Worm (Caenorhabditis elegans): ENCODE measurements around the gene rnr-2.
A peak's percentile ranks its signal among the peaks of the same experiment; 100 is the strongest.

Gene rnr-2

DNA sequence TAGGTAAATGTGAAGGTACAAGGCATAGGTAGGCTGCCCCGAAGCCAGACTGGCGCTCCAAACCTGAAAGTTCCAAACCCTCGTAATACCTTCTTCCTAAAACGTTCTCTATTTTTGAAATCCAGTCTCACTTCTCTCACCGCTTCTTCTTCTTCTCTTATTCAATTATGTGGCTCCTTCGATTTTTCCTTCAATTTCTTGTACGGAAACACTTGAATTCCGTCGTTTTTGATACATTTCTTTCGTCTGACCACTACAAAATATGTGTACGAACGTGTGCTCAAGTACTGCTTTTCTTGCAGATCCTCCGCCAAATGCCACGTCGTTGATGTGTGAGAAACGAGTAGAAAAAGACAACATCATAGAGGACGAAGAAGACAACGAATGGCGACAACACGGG lies 28.4 kb downstream of the rnr-2 start, which contains the start of gene unc-79:
Gene unc-79, plus strand, starts transcription at position 301 of the 400 bp plus-strand sequence.
- TF ChIP-seq sea-1 (GFP tag; conservative IDR thresholded peaks at IDR 0.05) (no peak), ets-7 (tag; optimal IDR thresholded peaks at IDR 0.05) (no peak), tbx-11 (GFP tag; IDR thresholded peaks at IDR 0.05) (no peak), hmg-4 (GFP tag; optimal IDR thresholded peaks at IDR 0.05) (no peak), B0310.2 (tag; optimal IDR thresholded peaks at IDR 0.05) (no peak), hnd-1 (tag; optimal IDR thresholded peaks at IDR 0.05) (no peak), tbx-37 (GFP tag; conservative IDR thresholded peaks at IDR 0.05) (no peak), pes-1 (GFP tag; IDR thresholded peaks at IDR 0.05) (no peak)

DNA sequence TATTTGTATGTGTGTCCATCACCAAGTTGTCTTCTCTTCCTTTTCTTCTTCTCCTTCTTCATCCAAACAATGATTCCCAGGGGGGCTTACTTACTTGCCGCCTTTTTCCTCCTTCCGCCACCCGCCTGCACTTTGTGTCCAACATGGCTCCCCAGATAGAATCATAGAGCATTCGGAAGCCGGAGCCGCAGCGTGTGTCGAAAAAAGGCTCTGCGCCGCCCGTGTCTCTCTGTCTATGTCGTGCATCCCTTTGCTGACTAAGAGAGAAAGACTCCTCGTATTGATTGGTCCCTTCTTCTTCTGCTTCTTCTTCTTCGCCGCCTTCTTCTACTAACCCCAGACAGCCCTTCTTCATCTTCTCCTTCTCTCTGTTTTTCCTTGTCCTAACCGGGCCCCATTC lies 31.0 kb downstream of the rnr-2 start:
- TF ChIP-seq F13C5.2 (tag; optimal IDR thresholded peaks at IDR 0.05) = no peak
- TF ChIP-seq scrt-1 (GFP tag; IDR thresholded peaks at IDR 0.05) = no peak
- TF ChIP-seq hmg-4 (GFP tag; optimal IDR thresholded peaks at IDR 0.05) = peak; percentile 48
- TF ChIP-seq flt-1 (GFP tag; IDR thresholded peaks at IDR 0.05) = no peak
- no peak for TF ChIP-seq ama-1 (optimal IDR thresholded peaks at IDR 0.05)
- TF ChIP-seq B0310.2 (tag; optimal IDR thresholded peaks at IDR 0.05) = no peak
- TF ChIP-seq tra-4 (tag; optimal IDR thresholded peaks at IDR 0.05) = no peak
- TF ChIP-seq hnd-1 (tag; optimal IDR thresholded peaks at IDR 0.05) = no peak
- TF ChIP-seq sea-1 (GFP tag; conservative IDR thresholded peaks at IDR 0.05) = 0 out of 2 replicates have a peak, but pooled peaks have one; percentile 41

DNA sequence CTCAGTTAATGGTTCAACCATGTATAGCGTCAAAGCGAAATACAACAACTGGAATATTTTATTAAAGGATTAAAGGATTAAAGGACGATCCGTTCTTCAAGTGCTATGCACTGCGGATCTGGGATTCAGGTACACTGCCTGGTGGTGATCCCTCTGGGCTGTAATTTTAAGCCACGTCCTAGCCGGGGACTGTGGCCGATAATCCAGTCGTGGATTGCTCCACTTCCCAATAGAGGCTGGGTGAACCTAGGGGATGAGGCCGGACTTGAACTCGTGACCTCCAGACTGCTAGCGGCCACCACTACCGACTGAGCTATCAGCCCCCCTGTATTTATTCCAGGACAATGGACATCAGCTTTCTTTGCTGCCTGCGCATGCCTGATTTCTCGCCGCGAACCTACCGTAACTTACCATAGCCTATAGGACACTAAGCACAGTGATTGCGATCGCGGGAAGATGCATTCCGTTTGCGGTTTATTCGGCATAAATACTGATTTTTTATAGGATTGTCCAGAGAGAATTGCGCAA lies 33.8 kb downstream of the rnr-2 start:
- peak; percentile 34; the same call in 1 of the 2 replicates for TF ChIP-seq pes-1 (GFP tag; IDR thresholded peaks at IDR 0.05)
- peak; percentile 13 for TF ChIP-seq ceh-36 (tag; optimal IDR thresholded peaks at IDR 0.05)

DNA sequence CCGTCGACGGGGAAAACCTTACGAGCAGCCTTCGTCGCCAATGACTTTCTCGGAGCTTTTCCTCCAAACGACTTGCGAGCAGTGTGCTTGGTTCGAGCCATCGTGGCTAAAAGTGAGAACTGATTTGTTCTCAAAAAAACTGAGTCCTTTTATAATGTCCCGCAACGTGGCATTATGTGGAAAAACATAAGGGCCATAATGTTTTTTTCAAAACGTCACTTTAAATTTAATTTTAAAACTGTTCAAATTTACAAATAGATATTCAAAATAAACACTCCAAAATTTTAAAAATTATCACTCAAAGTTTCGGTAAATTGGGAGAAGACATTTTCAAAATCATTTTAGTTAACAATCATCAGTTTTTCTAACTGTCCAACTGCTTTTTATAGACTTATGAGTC lies 34.7 kb downstream of the rnr-2 start, which contains the start of gene his-70:
Gene his-70, minus strand, starts transcription at position 101 of the 400 bp plus-strand sequence.
- TF ChIP-seq tra-4 (tag; optimal IDR thresholded peaks at IDR 0.05) = no peak
- TF ChIP-seq aly-1 (tag; optimal IDR thresholded peaks at IDR 0.05) = no peak
- TF ChIP-seq ama-1 (optimal IDR thresholded peaks at IDR 0.05) = no peak
- no peak for TF ChIP-seq pes-1 (GFP tag; IDR thresholded peaks at IDR 0.05)
- no peak for TF ChIP-seq hnd-1 (tag; optimal IDR thresholded peaks at IDR 0.05)
- TF ChIP-seq hmbx-1 (tag; optimal IDR thresholded peaks at IDR 0.05) = no peak
- TF ChIP-seq ceh-36 (tag; optimal IDR thresholded peaks at IDR 0.05) = no peak
- TF ChIP-seq flt-1 (GFP tag; IDR thresholded peaks at IDR 0.05) = no peak
- TF ChIP-seq hmg-4 (GFP tag; optimal IDR thresholded peaks at IDR 0.05) = no peak
- no peak for TF ChIP-seq F13C5.2 (tag; optimal IDR thresholded peaks at IDR 0.05)
- TF ChIP-seq ceh-13 (GFP tag; optimal IDR thresholded peaks at IDR 0.05) = no peak
- no peak for TF ChIP-seq tbx-11 (GFP tag; IDR thresholded peaks at IDR 0.05)
- TF ChIP-seq sea-1 (GFP tag; conservative IDR thresholded peaks at IDR 0.05) = no peak
- TF ChIP-seq scrt-1 (GFP tag; IDR thresholded peaks at IDR 0.05) = no peak
- TF ChIP-seq B0310.2 (tag; optimal IDR thresholded peaks at IDR 0.05) = no peak

DNA sequence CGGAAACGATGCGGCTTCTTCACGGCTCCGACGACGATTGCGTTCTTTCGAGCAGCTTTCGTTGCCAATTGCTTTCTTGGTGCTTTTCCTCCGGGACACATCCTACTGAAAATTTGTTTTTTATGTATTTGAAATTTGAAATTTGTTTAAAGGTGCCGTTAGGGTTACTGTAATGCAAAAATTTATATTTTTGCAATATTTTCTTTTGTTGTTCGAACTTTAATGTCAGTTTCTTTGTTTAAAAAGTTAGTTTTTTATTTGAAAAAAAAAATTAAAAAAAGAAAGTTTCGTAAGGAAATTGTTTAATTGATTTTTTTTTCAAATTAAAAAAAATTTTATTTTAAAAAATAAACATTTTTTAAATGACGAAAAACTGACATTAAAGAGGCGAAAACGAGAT lies 36.1 kb downstream of the rnr-2 start, which contains the start of gene his-69:
Gene his-69, minus strand, starts transcription at position 101 of the 400 bp plus-strand sequence.
- TF ChIP-seq scrt-1 (GFP tag; IDR thresholded peaks at IDR 0.05) = no peak
- TF ChIP-seq F13C5.2 (tag; optimal IDR thresholded peaks at IDR 0.05) = no peak
- TF ChIP-seq tbx-11 (GFP tag; IDR thresholded peaks at IDR 0.05) = no peak
- TF ChIP-seq tra-4 (tag; optimal IDR thresholded peaks at IDR 0.05) = no peak
- TF ChIP-seq ets-7 (tag; optimal IDR thresholded peaks at IDR 0.05) = no peak
- TF ChIP-seq aly-1 (tag; optimal IDR thresholded peaks at IDR 0.05) = no peak
- no peak for TF ChIP-seq B0310.2 (tag; optimal IDR thresholded peaks at IDR 0.05)
- no peak for TF ChIP-seq hnd-1 (tag; optimal IDR thresholded peaks at IDR 0.05)
- no peak for TF ChIP-seq flt-1 (GFP tag; IDR thresholded peaks at IDR 0.05)
- no peak for TF ChIP-seq tbx-37 (GFP tag; conservative IDR thresholded peaks at IDR 0.05)
- TF ChIP-seq ceh-13 (GFP tag; optimal IDR thresholded peaks at IDR 0.05) = no peak
- no peak for TF ChIP-seq hmbx-1 (tag; optimal IDR thresholded peaks at IDR 0.05)
- TF ChIP-seq hmg-4 (GFP tag; optimal IDR thresholded peaks at IDR 0.05) = no peak
- no peak for TF ChIP-seq sea-1 (GFP tag; conservative IDR thresholded peaks at IDR 0.05)
- TF ChIP-seq ceh-36 (tag; optimal IDR thresholded peaks at IDR 0.05) = no peak
- TF ChIP-seq pes-1 (GFP tag; IDR thresholded peaks at IDR 0.05) = no peak
- no peak for TF ChIP-seq ama-1 (optimal IDR thresholded peaks at IDR 0.05)

DNA sequence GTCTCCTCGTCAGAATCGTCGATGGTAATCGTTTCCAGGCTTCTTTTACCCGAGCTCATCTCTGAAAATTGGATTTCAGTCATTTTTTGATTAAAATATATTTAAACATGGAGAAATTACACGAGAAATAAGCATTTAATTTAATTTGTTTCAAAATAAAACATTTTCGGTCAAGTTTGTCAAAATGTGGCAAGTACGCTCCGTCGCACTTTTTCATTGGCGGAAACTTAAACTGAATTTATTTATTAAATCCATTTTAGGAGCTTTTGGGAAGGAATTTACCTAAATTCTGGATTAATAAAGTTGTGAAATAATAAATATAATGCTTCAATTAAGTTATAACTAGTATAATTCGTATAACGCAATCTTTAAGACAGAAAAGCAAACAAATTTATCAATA lies 36.8 kb downstream of the rnr-2 start, which contains the start of gene rcq-5:
Gene rcq-5, minus strand, starts transcription at position 83 of the 400 bp plus-strand sequence.
- TF ChIP-seq sea-1 (GFP tag; conservative IDR thresholded peaks at IDR 0.05) (no peak), hmbx-1 (tag; optimal IDR thresholded peaks at IDR 0.05) (no peak), ets-7 (tag; optimal IDR thresholded peaks at IDR 0.05) (no peak), tbx-11 (GFP tag; IDR thresholded peaks at IDR 0.05) (no peak), hmg-4 (GFP tag; optimal IDR thresholded peaks at IDR 0.05) (no peak), B0310.2 (tag; optimal IDR thresholded peaks at IDR 0.05) (no peak), aly-1 (tag; optimal IDR thresholded peaks at IDR 0.05) (no peak), flt-1 (GFP tag; IDR thresholded peaks at IDR 0.05) (no peak), ceh-36 (tag; optimal IDR thresholded peaks at IDR 0.05) (no peak), scrt-1 (GFP tag; IDR thresholded peaks at IDR 0.05) (no peak), ama-1 (optimal IDR thresholded peaks at IDR 0.05) (no peak), ceh-13 (GFP tag; optimal IDR thresholded peaks at IDR 0.05) (no peak), pes-1 (GFP tag; IDR thresholded peaks at IDR 0.05) (no peak), tbx-37 (GFP tag; conservative IDR thresholded peaks at IDR 0.05) (no peak), hnd-1 (tag; optimal IDR thresholded peaks at IDR 0.05) (no peak), F13C5.2 (tag; optimal IDR thresholded peaks at IDR 0.05) (no peak), tra-4 (tag; optimal IDR thresholded peaks at IDR 0.05) (no peak)

ce11 chrIII:4049150-4049549 lies 45.6 kb downstream of the rnr-2 start:
- TF ChIP-seq flt-1 (GFP tag; IDR thresholded peaks at IDR 0.05) (no peak), ceh-36 (tag; optimal IDR thresholded peaks at IDR 0.05) (no peak), hmg-4 (GFP tag; optimal IDR thresholded peaks at IDR 0.05) (no peak), ets-7 (tag; optimal IDR thresholded peaks at IDR 0.05) (no peak), F13C5.2 (tag; optimal IDR thresholded peaks at IDR 0.05) (no peak), ceh-13 (GFP tag; optimal IDR thresholded peaks at IDR 0.05) (no peak), sea-1 (GFP tag; conservative IDR thresholded peaks at IDR 0.05) (no peak), pes-1 (GFP tag; IDR thresholded peaks at IDR 0.05) (no peak), ama-1 (optimal IDR thresholded peaks at IDR 0.05) (no peak), aly-1 (tag; optimal IDR thresholded peaks at IDR 0.05) (no peak)

Data from whole organism, early embryonic.